Worm (Caenorhabditis elegans) whole organism, midembryonic: ENCODE results near the gene clec-126.

Source experiments
- cog-1 ChIP-seq: sonication (generic microtip); optimal IDR thresholded peaks from 2 replicates; lab custom pipeline; 2016; ENCODE audit warnings: missing genetic modification characterization, missing compliant biosample characterization
- flt-1 ChIP-seq: fragments of 200-800 bp; sonication (Bioruptor generic); IDR thresholded peaks from 2 replicates; pipeline ENCODE4 v1.3.6; 2022; ENCODE audit warnings: missing genetic modification characterization, missing compliant biosample characterization
- klf-2 ChIP-seq: fragments of 200-800 bp; sonication (Bioruptor generic); conservative IDR thresholded peaks from 2 replicates; pipeline ENCODE4 v1.3.6; 2022; ENCODE audit warnings: missing genetic modification reagents, missing genetic modification characterization, missing compliant biosample characterization
- med-1 ChIP-seq: sonication (generic microtip); optimal IDR thresholded peaks from 2 replicates; lab custom pipeline; 2017; ENCODE audit warnings: missing genetic modification characterization, mild to moderate bottlenecking, missing compliant biosample characterization, antibody characterized with exemption, missing genetic modification reagents; ENCODE audit not compliant: insufficient read depth
- ref-1 ChIP-seq: fragments of 200-800 bp; sonication (Bioruptor generic); conservative IDR thresholded peaks from 2 replicates; pipeline ENCODE4 v1.3.6; 2022; ENCODE audit warnings: missing genetic modification reagents, missing genetic modification characterization, missing compliant biosample characterization
- tab-1 ChIP-seq: fragments of 200-800 bp; sonication (Bioruptor generic); IDR thresholded peaks from 2 replicates; pipeline ENCODE4 v1.3.6; 2022; ENCODE audit warnings: missing genetic modification characterization, missing compliant biosample characterization
- ztf-29 ChIP-seq: fragments of 200-800 bp; sonication (Bioruptor generic); IDR thresholded peaks from 2 replicates; pipeline ENCODE4 v1.3.6; 2022; ENCODE audit warnings: missing genetic modification reagents, missing genetic modification characterization, missing compliant biosample characterization

ce11 chrII:3546381-3546931 is 27.2 kb downstream of the clec-126 start, which contains the start of gene apd-3:
- TF ChIP-seq flt-1 (no peak), tab-1 (GFP tag; lab: Robert Waterston, UW) (no peak), klf-2 (GFP tag; lab: Robert Waterston, UW) (no peak), ref-1 (GFP tag; lab: Robert Waterston, UW) (no peak), med-1 (GFP tag; lab: Kevin White, UChicago) (no peak), cog-1 (tag; lab: Kevin White, UChicago) (no peak), ztf-29 (GFP tag; lab: Robert Waterston, UW) (no peak)
